Fruit fly (Drosophila melanogaster) whole organism, embryonic: ENCODE measurements around the gene Arp8.

ENCODE experiments used
- Antp ChIP-seq: fragments of 200-800 bp; sonication (Bioruptor generic); optimal IDR thresholded peaks from 3 replicates; lab custom pipeline; 2016; ENCODE audit warnings: missing biosample characterization, missing genetic modification characterization
- B-H2 ChIP-seq: fragments of 200-800 bp; sonication (Bioruptor generic); optimal IDR thresholded peaks from 2 replicates; lab custom pipeline; 2018; ENCODE audit warnings: missing biosample characterization, mild to moderate bottlenecking, missing genetic modification characterization
- Blimp-1 ChIP-seq: fragments of 200-800 bp; sonication (Bioruptor generic); optimal IDR thresholded peaks from 3 replicates; lab custom pipeline; 2018; ENCODE audit warnings: missing biosample characterization, missing genetic modification characterization, mild to moderate bottlenecking, moderate library complexity, missing genetic modification reagents
- BtbVII ChIP-seq: fragments of 200-800 bp; sonication (Bioruptor generic); optimal IDR thresholded peaks from 3 replicates; lab custom pipeline; 2017; ENCODE audit warnings: missing biosample characterization, mild to moderate bottlenecking, missing genetic modification characterization
- CG1024 ChIP-seq: fragments of 200-800 bp; sonication (Bioruptor generic); IDR thresholded peaks from 2 replicates; pipeline ENCODE4 v1.3.6; 2022; ENCODE audit warnings: missing biosample characterization, missing genetic modification characterization
- CG10267 ChIP-seq: fragments of 200-800 bp; sonication (Bioruptor generic); optimal IDR thresholded peaks from 2 replicates; lab custom pipeline; 2018; ENCODE audit warnings: missing biosample characterization, mild to moderate bottlenecking, missing genetic modification characterization, moderate library complexity
- CG10274 ChIP-seq: fragments of 200-800 bp; sonication (Bioruptor generic); optimal IDR thresholded peaks from 3 replicates; lab custom pipeline; 2017; ENCODE audit warnings: missing biosample characterization, mild to moderate bottlenecking, missing genetic modification characterization
- CG11093 ChIP-seq: fragments of 200-800 bp; sonication (Bioruptor generic); IDR thresholded peaks from 3 replicates; pipeline ENCODE4 v1.3.6; 2022; ENCODE audit warnings: missing biosample characterization, missing genetic modification characterization
- CG11398 ChIP-seq: fragments of 200-800 bp; sonication (Bioruptor generic); optimal IDR thresholded peaks from 2 replicates; lab custom pipeline; 2016; ENCODE audit warnings: missing biosample characterization, missing genetic modification characterization
- CG11456 ChIP-seq: fragments of 200-800 bp; sonication (Bioruptor generic); IDR thresholded peaks from 3 replicates; pipeline ENCODE4 v1.3.6; 2022; ENCODE audit warnings: missing biosample characterization, missing genetic modification characterization
- CG11723 ChIP-seq: fragments of 200-800 bp; sonication (Bioruptor generic); optimal IDR thresholded peaks from 2 replicates; lab custom pipeline; 2017; ENCODE audit warnings: missing biosample characterization, mild to moderate bottlenecking, missing genetic modification characterization
- CG12391 ChIP-seq: fragments of 200-800 bp; sonication (Bioruptor generic); optimal IDR thresholded peaks from 3 replicates; lab custom pipeline; 2018; ENCODE audit warnings: missing biosample characterization, mild to moderate bottlenecking, missing genetic modification characterization, moderate library complexity
- CG13624 ChIP-seq: fragments of 200-800 bp; sonication (Bioruptor generic); optimal IDR thresholded peaks from 2 replicates; lab custom pipeline; 2016; ENCODE audit warnings: missing biosample characterization, missing genetic modification characterization
- CG15011 ChIP-seq: fragments of 200-800 bp; sonication (Bioruptor generic); optimal IDR thresholded peaks from 3 replicates; lab custom pipeline; 2018; ENCODE audit warnings: missing biosample characterization, mild to moderate bottlenecking, missing genetic modification characterization
- CG1529 ChIP-seq: fragments of 200-800 bp; sonication (Bioruptor generic); optimal IDR thresholded peaks from 3 replicates; lab custom pipeline; 2018; ENCODE audit warnings: missing biosample characterization, missing genetic modification characterization
- CG17829 ChIP-seq: fragments of 200-800 bp; optimal IDR thresholded peaks from 2 replicates; lab custom pipeline; 2019; ENCODE audit warnings: missing biosample characterization, mild to moderate bottlenecking, missing genetic modification characterization, moderate library complexity
- CG30403 ChIP-seq: fragments of 200-800 bp; sonication (Bioruptor generic); optimal IDR thresholded peaks from 3 replicates; lab custom pipeline; 2016; ENCODE audit warnings: missing biosample characterization, missing genetic modification characterization
- CG33557 ChIP-seq: fragments of 200-800 bp; sonication (Bioruptor generic); optimal IDR thresholded peaks from 2 replicates; lab custom pipeline; 2019; ENCODE audit warnings: missing biosample characterization, mild to moderate bottlenecking, missing genetic modification characterization, moderate library complexity
- CG34376 ChIP-seq: fragments of 200-800 bp; sonication (Bioruptor generic); optimal IDR thresholded peaks from 2 replicates; lab custom pipeline; 2018; ENCODE audit warnings: missing biosample characterization, mild to moderate bottlenecking, missing genetic modification characterization
- CG3847 ChIP-seq: fragments of 200-800 bp; sonication (Bioruptor generic); IDR thresholded peaks from 2 replicates; pipeline ENCODE4 v1.3.6; 2022; ENCODE audit warnings: missing biosample characterization, missing genetic modification characterization
- CG42726 ChIP-seq: fragments of 200-800 bp; sonication (Bioruptor generic); IDR thresholded peaks from 2 replicates; pipeline ENCODE4 v1.3.6; 2022; ENCODE audit warnings: missing biosample characterization, missing genetic modification characterization; ENCODE audit not compliant: partially characterized antibody
- CG4360 ChIP-seq: fragments of 200-800 bp; sonication (Bioruptor generic); IDR thresholded peaks from 2 replicates; pipeline ENCODE4 v1.3.6; 2022; ENCODE audit warnings: missing biosample characterization, missing genetic modification characterization
- CG6175 ChIP-seq: fragments of 200-800 bp; sonication (Bioruptor generic); IDR thresholded peaks from 3 replicates; pipeline ENCODE4 v1.3.6; 2022; ENCODE audit warnings: missing biosample characterization, missing genetic modification characterization
- CG6813 ChIP-seq: fragments of 200-800 bp; sonication (Bioruptor generic); optimal IDR thresholded peaks from 2 replicates; lab custom pipeline; 2017; ENCODE audit warnings: missing biosample characterization, missing genetic modification characterization, mild to moderate bottlenecking, moderate library complexity, missing genetic modification reagents
- CoRest ChIP-seq: fragments of 200-800 bp; sonication (Bioruptor generic); optimal IDR thresholded peaks from 3 replicates; lab custom pipeline; 2018; ENCODE audit warnings: missing biosample characterization, mild to moderate bottlenecking, missing genetic modification characterization, moderate library complexity
- D19A ChIP-seq: fragments of 200-800 bp; optimal IDR thresholded peaks from 3 replicates; lab custom pipeline; 2019; ENCODE audit warnings: missing biosample characterization, mild to moderate bottlenecking, missing genetic modification characterization, moderate library complexity
- Deaf1 ChIP-seq: fragments of 200-800 bp; optimal IDR thresholded peaks from 3 replicates; lab custom pipeline; 2019; ENCODE audit warnings: missing biosample characterization, mild to moderate bottlenecking, missing genetic modification characterization, moderate library complexity
- HLH54F ChIP-seq: fragments of 200-800 bp; sonication (Bioruptor generic); optimal IDR thresholded peaks from 3 replicates; lab custom pipeline; 2016; ENCODE audit warnings: missing biosample characterization, missing genetic modification characterization
- Hr3 ChIP-seq: fragments of 200-800 bp; sonication (Bioruptor generic); optimal IDR thresholded peaks from 3 replicates; lab custom pipeline; 2016; ENCODE audit warnings: missing biosample characterization, missing genetic modification characterization
- Kr ChIP-seq: fragments of 200-800 bp; sonication (Bioruptor generic); optimal IDR thresholded peaks from 2 replicates; lab custom pipeline; 2017; ENCODE audit warnings: missing biosample characterization, mild to moderate bottlenecking, missing genetic modification characterization
- Lim3 ChIP-seq: fragments of 200-800 bp; sonication (Bioruptor generic); IDR thresholded peaks from 2 replicates; pipeline ENCODE4 v1.3.6; 2022; ENCODE audit warnings: missing biosample characterization, missing genetic modification characterization
- Xbp1 ChIP-seq: fragments of 200-800 bp; sonication (Bioruptor generic); optimal IDR thresholded peaks from 3 replicates; lab custom pipeline; 2016; ENCODE audit warnings: missing biosample characterization, mild to moderate bottlenecking, missing genetic modification characterization
- abd-A ChIP-seq: fragments of 200-800 bp; sonication (Bioruptor generic); optimal IDR thresholded peaks from 3 replicates; lab custom pipeline; 2019; ENCODE audit warnings: missing biosample characterization, mild to moderate bottlenecking, missing genetic modification characterization, moderate library complexity
- bab2 ChIP-seq: fragments of 200-800 bp; sonication (Bioruptor generic); optimal IDR thresholded peaks from 2 replicates; lab custom pipeline; 2016; ENCODE audit warnings: missing biosample characterization, missing genetic modification characterization
- dmrt11E ChIP-seq: fragments of 200-800 bp; sonication (Bioruptor generic); optimal IDR thresholded peaks from 3 replicates; lab custom pipeline; 2018; ENCODE audit warnings: missing biosample characterization, mild to moderate bottlenecking, missing genetic modification characterization, moderate library complexity
- fru ChIP-seq: fragments of >200 bp; optimal IDR thresholded peaks from 2 replicates; lab custom pipeline; 2017
- jing ChIP-seq: fragments of 200-800 bp; sonication (Bioruptor generic); optimal IDR thresholded peaks from 2 replicates; lab custom pipeline; 2018; ENCODE audit warnings: missing biosample characterization, mild to moderate bottlenecking, missing genetic modification characterization
- luna ChIP-seq: fragments of 200-800 bp; sonication (Bioruptor generic); optimal IDR thresholded peaks from 2 replicates; lab custom pipeline; 2016; ENCODE audit warnings: missing biosample characterization, missing genetic modification characterization
- nerfin-1 ChIP-seq: fragments of 200-800 bp; sonication (Bioruptor generic); optimal IDR thresholded peaks from 3 replicates; lab custom pipeline; 2019; ENCODE audit warnings: missing biosample characterization, mild to moderate bottlenecking, missing genetic modification characterization, moderate library complexity
- otp ChIP-seq: fragments of 200-800 bp; sonication (Bioruptor generic); IDR thresholded peaks from 3 replicates; pipeline ENCODE4, ENCODE4 v1.3.6; 2022; ENCODE audit warnings: missing biosample characterization, missing genetic modification characterization
- p53 ChIP-seq: fragments of 200-800 bp; sonication (Bioruptor generic); optimal IDR thresholded peaks from 2 replicates; lab custom pipeline; 2016; ENCODE audit warnings: missing biosample characterization, missing genetic modification characterization
- pan ChIP-seq, 4 experiments: fragments of >200 bp in 3 of 4; fragments of 200-800 bp in 1 of 4; sonication (Bioruptor generic) in 1 of 4; optimal IDR thresholded peaks in 3 of 4; IDR thresholded peaks in 1 of 4; 2 replicates each; pipeline versions ENCODE4 v1.3.6 to Lab custom; 2017 to 2022; ENCODE audit warnings: missing biosample characterization in 2 of 4, missing genetic modification characterization in 2 of 4, mixed read lengths in 1 of 4
- phol ChIP-seq: fragments of 200-800 bp; sonication (Bioruptor generic); optimal IDR thresholded peaks from 3 replicates; lab custom pipeline; 2018; ENCODE audit warnings: missing biosample characterization, mild to moderate bottlenecking, missing genetic modification characterization, moderate library complexity
- pros ChIP-seq: fragments of 200-800 bp; sonication (Bioruptor generic); optimal IDR thresholded peaks from 3 replicates; lab custom pipeline; 2019; ENCODE audit warnings: missing biosample characterization, mild to moderate bottlenecking, missing genetic modification characterization, moderate library complexity
- sc ChIP-seq, 3 experiments: fragments of >200 bp in 2 of 3; fragments of 200-800 bp in 1 of 3; sonication (Bioruptor generic) in 1 of 3; optimal IDR thresholded peaks; 2 replicates in 2 of 3; 3 replicates in 1 of 3; lab custom pipeline; 2017; ENCODE audit warnings: mild to moderate bottlenecking in 1 of 3, missing biosample characterization in 1 of 3, missing genetic modification characterization in 1 of 3, missing genetic modification reagents in 1 of 3
- sna ChIP-seq: fragments of 200-800 bp; sonication (Bioruptor generic); IDR thresholded peaks from 2 replicates; pipeline ENCODE4 v1.3.6; 2022; ENCODE audit warnings: missing biosample characterization, missing genetic modification characterization; ENCODE audit not compliant: partially characterized antibody
- sob ChIP-seq: fragments of 200-800 bp; sonication (Bioruptor generic); IDR thresholded peaks from 2 replicates; pipeline ENCODE4 v1.3.6; 2022; ENCODE audit warnings: missing biosample characterization, missing genetic modification characterization
- usp ChIP-seq: fragments of >200 bp; optimal IDR thresholded peaks from 2 replicates; lab custom pipeline; 2017; ENCODE audit warnings: missing biosample characterization, missing genetic modification characterization
- z ChIP-seq: fragments of 200-800 bp; sonication (Bioruptor generic); IDR thresholded peaks from 3 replicates; pipeline ENCODE4 v1.3.6; 2022; ENCODE audit warnings: missing biosample characterization, missing genetic modification characterization
- zfh2 ChIP-seq: fragments of 200-800 bp; sonication (Bioruptor generic); optimal IDR thresholded peaks from 2 replicates; lab custom pipeline; 2016; ENCODE audit warnings: missing biosample characterization, missing genetic modification characterization

Gene Arp8

DNA sequence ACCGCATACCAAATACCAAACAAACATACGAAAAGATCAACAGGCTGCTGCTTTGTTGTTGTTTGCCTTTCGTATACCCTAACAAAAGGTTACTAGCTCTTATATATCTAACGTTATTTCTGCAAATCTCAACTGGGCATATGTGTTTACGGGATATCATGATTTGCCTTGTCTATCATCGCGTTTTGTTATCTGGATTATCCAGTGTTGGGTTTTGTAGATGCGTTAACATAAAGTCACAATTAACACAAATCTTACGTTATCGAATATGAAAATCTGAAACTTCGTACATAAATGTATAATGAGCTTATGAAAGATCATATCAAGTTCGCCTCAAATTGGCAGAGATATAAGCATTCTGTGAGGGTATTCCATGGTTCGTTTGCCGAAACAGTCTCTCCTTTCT, 30.4 kb downstream of the Arp8 start (continued):
- peak; percentile 99 for TF ChIP-seq D19A
- TF ChIP-seq HLH54F (GFP tag; lab: Kevin White, UChicago): no peak
- peak; percentile 45 for TF ChIP-seq phol
- no peak for TF ChIP-seq CG6175
- TF ChIP-seq zfh2 (GFP tag; lab: Kevin White, UChicago): no peak
- TF ChIP-seq sob (GFP tag; lab: Robert Waterston, UW): no peak
- TF ChIP-seq CG11093 (GFP tag; lab: Robert Waterston, UW): no peak
- peak; percentile 68 for TF ChIP-seq dmrt11E (tag; lab: Kevin White, UChicago)
- no peak for TF ChIP-seq CG11723
- TF ChIP-seq bab2 (GFP tag; lab: Kevin White, UChicago): no peak
- no peak for TF ChIP-seq usp
- TF ChIP-seq B-H2 (GFP tag; lab: Kevin White, UChicago): no peak
- no peak for TF ChIP-seq p53
- peak; percentile 33 for TF ChIP-seq CG15011 (GFP tag; lab: Kevin White, UChicago)
- TF ChIP-seq sna: no peak
- no peak for TF ChIP-seq Deaf1 (tag; lab: Kevin White, UChicago)
- no peak for TF ChIP-seq Hr3 (GFP tag; lab: Kevin White, UChicago)
- TF ChIP-seq CG3847 (GFP tag; lab: Robert Waterston, UW): no peak
- no peak for TF ChIP-seq CG17829 (tag; lab: Kevin White, UChicago)
- TF ChIP-seq Xbp1 (GFP tag; lab: Kevin White, UChicago): peak; percentile 7
- no peak for TF ChIP-seq pros (GFP tag; lab: Kevin White, UChicago)
- TF ChIP-seq Kr: peak; percentile 63
- TF ChIP-seq CG34376 (GFP tag; lab: Kevin White, UChicago): no peak
- peak; percentile 35 for TF ChIP-seq CG6813
- TF ChIP-seq CG10274: peak; percentile 2
- peak; percentile 2 for TF ChIP-seq jing (GFP tag; lab: Kevin White, UChicago)
- peak; percentile 58 for TF ChIP-seq CG33557
- TF ChIP-seq nerfin-1: no peak
- TF ChIP-seq abd-A (tag; lab: Kevin White, UChicago): no peak
- no peak for TF ChIP-seq CG1024 (GFP tag; lab: Robert Waterston, UW)
- no peak for TF ChIP-seq Antp (GFP tag; lab: Kevin White, UChicago)
- peak; percentile 66 for TF ChIP-seq CG4360
- TF ChIP-seq CG10267: peak; percentile 38
- TF ChIP-seq Lim3: no peak
- TF ChIP-seq luna (GFP tag; lab: Kevin White, UChicago): no peak
- TF ChIP-seq CG11456 (GFP tag; lab: Robert Waterston, UW): no peak
- TF ChIP-seq BtbVII (GFP tag; lab: Kevin White, UChicago): no peak
- TF ChIP-seq z (GFP tag; lab: Robert Waterston, UW): no peak
- TF ChIP-seq CG1529 (GFP tag; lab: Kevin White, UChicago): no peak
- no peak for TF ChIP-seq sc (optimal IDR thresholded peaks at IDR 0.05; lab: Kevin White, UChicago)
- TF ChIP-seq sc (GFP tag; optimal IDR thresholded peaks at IDR 0.05; lab: Kevin White, UChicago): no peak
- TF ChIP-seq Blimp-1 (GFP tag; lab: Kevin White, UChicago): no peak
- TF ChIP-seq CG12391 (tag; lab: Kevin White, UChicago): no peak
- TF ChIP-seq CG42726 (GFP tag; lab: Robert Waterston, UW): no peak
- no peak for TF ChIP-seq CG11398 (GFP tag; lab: Kevin White, UChicago)
- TF ChIP-seq CG30403 (GFP tag; lab: Kevin White, UChicago): peak; percentile 1
- peak; percentile 28 for TF ChIP-seq CoRest
- no peak for TF ChIP-seq CG13624 (GFP tag; lab: Kevin White, UChicago)
- TF ChIP-seq otp (GFP tag; lab: Robert Waterston, UW): peak; percentile 40; the same call in 1 of the 3 replicates
- no peak for TF ChIP-seq fru (lab: Kevin White, UChicago)
- no peak for TF ChIP-seq pan (optimal IDR thresholded peaks at IDR 0.05; lab: Kevin White, UChicago)
- no peak for TF ChIP-seq pan (GFP tag; optimal IDR thresholded peaks at IDR 0.05 in 1 of 2, IDR thresholded peaks at IDR 0.05 in 1 of 2)
